Worm (Caenorhabditis elegans) whole organism, L4/young adult: ENCODE results near the gene srxa-12.
A peak's percentile ranks its signal among the peaks of the same experiment; 100 is the strongest.

Source experiments
- W03F9.2 ChIP-seq: fragments of 150-350 bp; optimal IDR thresholded peaks from 2 replicates; lab custom pipeline; 2014; ENCODE audit warnings: missing biosample characterization, missing genetic modification characterization
- dao-5 ChIP-seq: sonication (generic microtip); optimal IDR thresholded peaks from 2 replicates; lab custom pipeline; 2016; ENCODE audit warnings: missing genotype, missing genetic modification characterization, moderate library complexity, missing compliant biosample characterization
- him-1 ChIP-seq: sonication (generic microtip); optimal IDR thresholded peaks from 2 replicates; lab custom pipeline; 2016; ENCODE audit warnings: missing genotype, missing genetic modification reagents, missing genetic modification characterization, missing compliant biosample characterization

The srxa-12 gene

DNA sequence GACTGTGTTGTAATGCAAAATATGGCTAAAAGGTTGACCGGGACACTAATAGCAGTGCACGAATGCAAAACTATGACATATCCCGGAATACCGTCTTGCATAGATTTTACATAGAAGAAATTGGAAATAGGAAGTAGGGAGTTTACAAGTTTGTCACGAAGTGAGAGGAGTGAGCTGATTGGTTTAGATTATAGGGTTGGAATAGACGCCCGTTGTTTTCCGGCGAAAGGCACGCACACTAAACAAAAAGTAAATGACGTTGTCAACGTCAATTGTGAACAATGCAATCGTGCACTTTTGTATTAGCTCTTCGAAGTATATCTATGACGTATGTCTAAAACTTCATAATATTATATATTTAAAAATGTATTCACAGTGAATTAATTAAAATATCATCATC lies 34.4 kb downstream of the srxa-12 start, which contains the start of gene srh-24:
Gene srh-24 (minus strand): TSS at position 101 of the 400 bp plus-strand sequence.
- TF ChIP-seq him-1 (tag; lab: Kevin White, UChicago), result no peak
- no peak for TF ChIP-seq dao-5 (tag; lab: Kevin White, UChicago)
- no peak for TF ChIP-seq W03F9.2 (tag; lab: Kevin White, UChicago)

DNA sequence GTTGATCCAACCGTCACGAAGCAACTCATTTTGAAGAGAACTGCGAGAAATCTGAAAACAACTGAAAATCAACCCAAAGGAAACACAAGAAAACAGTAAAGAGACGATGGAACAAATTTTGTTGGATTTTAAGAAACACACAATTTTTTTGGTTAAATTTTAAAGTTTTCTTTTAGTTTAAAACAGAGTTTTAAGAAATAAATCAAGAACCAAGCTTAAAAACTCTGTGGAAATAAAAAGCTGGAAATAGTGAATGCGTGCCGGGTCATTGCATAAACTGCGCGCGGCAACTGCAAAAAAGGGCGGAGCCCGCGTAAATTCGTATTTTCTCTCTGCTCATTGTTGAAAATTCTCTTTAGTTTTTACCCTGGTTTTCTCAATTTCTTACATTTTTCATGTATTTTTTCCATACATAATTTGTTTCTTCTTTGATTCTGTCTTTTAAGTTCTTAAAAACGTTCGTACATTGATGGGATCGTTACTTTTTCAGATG lies 35.5 kb downstream of the srxa-12 start, which contains the start of the genes algn-13 and R10D12.13:
Gene algn-13 (minus strand): TSS at position 51 of the 493 bp plus-strand sequence.
Gene R10D12.13 (plus strand): TSS at position 491 of the 493 bp plus-strand sequence.
- TF ChIP-seq W03F9.2 (tag; lab: Kevin White, UChicago) (peak; percentile 78), dao-5 (tag; lab: Kevin White, UChicago) (no peak)

DNA sequence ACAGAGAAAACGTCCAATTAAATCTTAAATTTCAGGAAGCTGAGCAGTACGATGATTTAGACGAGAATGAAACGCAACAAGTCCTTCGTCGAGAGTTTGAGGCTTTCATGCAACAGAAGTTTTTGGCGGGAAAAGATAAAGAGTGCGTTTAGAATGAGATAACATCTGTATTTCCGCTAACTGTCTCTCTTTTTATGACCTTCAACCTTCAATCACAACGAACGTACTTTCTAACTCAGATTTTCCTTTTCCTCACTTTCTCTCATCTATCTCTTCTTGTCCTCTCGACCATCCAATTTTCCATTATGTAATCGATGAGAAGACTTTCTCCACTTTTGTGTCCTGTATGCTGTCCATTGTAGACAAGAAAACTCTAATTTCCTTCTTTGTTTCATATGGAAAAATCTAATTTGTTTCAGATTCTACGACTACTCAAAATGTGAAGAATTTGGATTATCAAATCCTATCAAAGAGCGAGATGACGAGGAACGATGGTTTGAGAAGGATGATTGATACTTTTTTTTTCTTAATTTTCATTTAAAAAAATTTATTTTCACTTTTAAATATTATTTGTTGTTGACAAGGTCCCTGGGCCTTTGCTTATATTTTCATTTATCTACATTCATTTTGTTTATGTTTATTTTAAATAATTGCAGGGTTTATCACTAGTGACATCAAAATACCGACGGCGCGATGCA lies 36.9 kb downstream of the srxa-12 start, which contains the start of gene sao-1:
Gene sao-1 (plus strand): TSS at position 648 of the 698 bp plus-strand sequence.
- TF ChIP-seq W03F9.2 (tag; lab: Kevin White, UChicago), result no peak
